Worm (Caenorhabditis elegans) whole organism, L4/young adult: ENCODE data around the gene K07F5.22.

ENCODE experiments used
- W03F9.2 ChIP-seq: fragments of 150-350 bp; optimal IDR thresholded peaks from 2 replicates; lab custom pipeline; 2014; ENCODE audit warnings: missing biosample characterization, missing genetic modification characterization
- dao-5 ChIP-seq: sonication (generic microtip); optimal IDR thresholded peaks from 2 replicates; lab custom pipeline; 2016; ENCODE audit warnings: missing genotype, missing genetic modification characterization, moderate library complexity, missing compliant biosample characterization
- him-1 ChIP-seq: sonication (generic microtip); optimal IDR thresholded peaks from 2 replicates; lab custom pipeline; 2016; ENCODE audit warnings: missing genotype, missing genetic modification reagents, missing genetic modification characterization, missing compliant biosample characterization

- no peak for TF ChIP-seq him-1 (tag; lab: Kevin White, UChicago)
- TF ChIP-seq W03F9.2: no peak
- TF ChIP-seq dao-5 (tag; lab: Kevin White, UChicago): no peak
Measured at ce11 chrIV:9866865-9867264, 2.0 kb downstream of the K07F5.22 start.
